Worm (Caenorhabditis elegans): ENCODE measurements around the gene Y12A6A.1.

Y12A6A.1 gene

ce11 chrX:13621628-13622027 is at the start of gene Y12A6A.1:
Y12A6A.1 (minus strand) TSS chrX:13621728.
- no peak for TF ChIP-seq hmbx-1 (tag; optimal IDR thresholded peaks at IDR 0.05)
- TF ChIP-seq ceh-36 (tag; optimal IDR thresholded peaks at IDR 0.05) = no peak
- no peak for TF ChIP-seq tbx-11 (GFP tag; IDR thresholded peaks at IDR 0.05)
- TF ChIP-seq flt-1 (GFP tag; IDR thresholded peaks at IDR 0.05) = no peak
- TF ChIP-seq tbx-37 (GFP tag; conservative IDR thresholded peaks at IDR 0.05) = no peak
- TF ChIP-seq ama-1 (optimal IDR thresholded peaks at IDR 0.05) = no peak
- no peak for TF ChIP-seq hmg-4 (GFP tag; optimal IDR thresholded peaks at IDR 0.05)
- TF ChIP-seq ceh-13 (GFP tag; optimal IDR thresholded peaks at IDR 0.05) = no peak
- no peak for TF ChIP-seq hnd-1 (tag; optimal IDR thresholded peaks at IDR 0.05)
- TF ChIP-seq F13C5.2 (tag; optimal IDR thresholded peaks at IDR 0.05) = no peak
- no peak for TF ChIP-seq sea-1 (GFP tag; conservative IDR thresholded peaks at IDR 0.05)
- TF ChIP-seq scrt-1 (GFP tag; IDR thresholded peaks at IDR 0.05) = no peak
- no peak for TF ChIP-seq ets-7 (tag; optimal IDR thresholded peaks at IDR 0.05)
- TF ChIP-seq tra-4 (tag; optimal IDR thresholded peaks at IDR 0.05) = no peak
- no peak for TF ChIP-seq aly-1 (tag; optimal IDR thresholded peaks at IDR 0.05)

DNA sequence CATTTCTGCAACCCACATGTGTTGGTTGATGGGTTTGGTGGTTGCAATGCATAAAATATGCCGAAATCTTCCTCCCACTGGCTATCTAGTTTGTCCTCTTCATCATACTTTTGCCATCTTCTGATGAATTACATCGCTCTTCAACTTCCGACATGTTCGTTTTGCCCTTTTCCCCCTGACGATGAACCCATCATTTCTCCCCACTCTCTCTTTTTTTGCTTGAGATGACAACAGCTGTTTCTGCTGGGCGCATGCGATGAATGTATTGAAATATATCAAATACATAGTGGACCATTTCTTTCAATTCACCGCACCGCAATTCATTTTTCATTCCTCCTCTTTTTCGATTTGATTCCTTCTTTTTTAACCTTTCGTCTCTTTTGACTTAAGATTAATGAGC is 49.4 kb upstream of the Y12A6A.1 start:
- no peak for TF ChIP-seq hmg-4 (GFP tag; optimal IDR thresholded peaks at IDR 0.05)
- no peak for TF ChIP-seq ets-7 (tag; optimal IDR thresholded peaks at IDR 0.05)
- no peak for TF ChIP-seq tbx-11 (GFP tag; IDR thresholded peaks at IDR 0.05)
- TF ChIP-seq hmbx-1 (tag; optimal IDR thresholded peaks at IDR 0.05) = no peak
- TF ChIP-seq pes-1 (GFP tag; IDR thresholded peaks at IDR 0.05) = no peak
- TF ChIP-seq F13C5.2 (tag; optimal IDR thresholded peaks at IDR 0.05) = no peak
- no peak for TF ChIP-seq ceh-36 (tag; optimal IDR thresholded peaks at IDR 0.05)
- no peak for TF ChIP-seq sea-1 (GFP tag; conservative IDR thresholded peaks at IDR 0.05)
- no peak for TF ChIP-seq tbx-37 (GFP tag; conservative IDR thresholded peaks at IDR 0.05)
- no peak for TF ChIP-seq tra-4 (tag; optimal IDR thresholded peaks at IDR 0.05)
- no peak for TF ChIP-seq hnd-1 (tag; optimal IDR thresholded peaks at IDR 0.05)
- no peak for TF ChIP-seq B0310.2 (tag; optimal IDR thresholded peaks at IDR 0.05)
- no peak for TF ChIP-seq flt-1 (GFP tag; IDR thresholded peaks at IDR 0.05)
- TF ChIP-seq scrt-1 (GFP tag; IDR thresholded peaks at IDR 0.05) = no peak
- no peak for TF ChIP-seq ama-1 (optimal IDR thresholded peaks at IDR 0.05)
- TF ChIP-seq ceh-13 (GFP tag; optimal IDR thresholded peaks at IDR 0.05) = no peak

- TF ChIP-seq tbx-11 (GFP tag; IDR thresholded peaks at IDR 0.05) (no peak), scrt-1 (GFP tag; IDR thresholded peaks at IDR 0.05) (no peak), pes-1 (GFP tag; IDR thresholded peaks at IDR 0.05) (no peak), F13C5.2 (tag; optimal IDR thresholded peaks at IDR 0.05) (no peak), ama-1 (optimal IDR thresholded peaks at IDR 0.05) (no peak), aly-1 (tag; optimal IDR thresholded peaks at IDR 0.05) (no peak)
These were observed 48.1 kb upstream of the Y12A6A.1 start for ce11 chrX:13669641-13670040.

DNA sequence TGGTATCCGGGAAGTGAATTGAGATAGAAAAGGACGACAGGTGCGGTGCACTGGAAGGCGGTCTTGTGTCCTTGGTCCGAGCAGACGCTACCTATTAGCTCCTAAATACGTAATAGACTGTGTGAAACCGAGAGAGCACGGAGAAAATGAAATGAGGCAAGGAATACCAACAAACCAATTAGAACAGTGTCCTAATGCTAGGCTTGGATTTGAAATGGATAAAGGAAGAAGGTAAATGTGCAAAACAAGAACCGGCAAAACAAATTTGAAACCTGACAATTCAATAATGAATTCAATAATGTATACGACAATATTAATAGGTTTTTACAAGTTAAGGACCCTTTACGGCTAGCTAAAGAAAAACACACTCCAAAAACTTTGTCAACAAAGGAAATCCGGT is 47.2 kb upstream of the Y12A6A.1 start, which contains the start of gene C04A11.2:
C04A11.2 (minus strand) TSS at position 101 of the 400 bp plus-strand sequence.
- TF ChIP-seq hnd-1 (tag; optimal IDR thresholded peaks at IDR 0.05) = no peak
- TF ChIP-seq hmbx-1 (tag; optimal IDR thresholded peaks at IDR 0.05) = no peak
- TF ChIP-seq flt-1 (GFP tag; IDR thresholded peaks at IDR 0.05) = no peak
- no peak for TF ChIP-seq sea-1 (GFP tag; conservative IDR thresholded peaks at IDR 0.05)
- no peak for TF ChIP-seq tbx-11 (GFP tag; IDR thresholded peaks at IDR 0.05)
- TF ChIP-seq tbx-37 (GFP tag; conservative IDR thresholded peaks at IDR 0.05) = no peak
- TF ChIP-seq hmg-4 (GFP tag; optimal IDR thresholded peaks at IDR 0.05) = no peak
- TF ChIP-seq F13C5.2 (tag; optimal IDR thresholded peaks at IDR 0.05) = no peak
- no peak for TF ChIP-seq ets-7 (tag; optimal IDR thresholded peaks at IDR 0.05)
- TF ChIP-seq B0310.2 (tag; optimal IDR thresholded peaks at IDR 0.05) = no peak
- TF ChIP-seq ceh-13 (GFP tag; optimal IDR thresholded peaks at IDR 0.05) = no peak
- no peak for TF ChIP-seq pes-1 (GFP tag; IDR thresholded peaks at IDR 0.05)
- no peak for TF ChIP-seq aly-1 (tag; optimal IDR thresholded peaks at IDR 0.05)
- no peak for TF ChIP-seq tra-4 (tag; optimal IDR thresholded peaks at IDR 0.05)
- TF ChIP-seq ama-1 (optimal IDR thresholded peaks at IDR 0.05) = no peak
- no peak for TF ChIP-seq ceh-36 (tag; optimal IDR thresholded peaks at IDR 0.05)

ce11 chrX:13666864-13667263 is 45.3 kb upstream of the Y12A6A.1 start:
- no peak for TF ChIP-seq ets-7 (tag; optimal IDR thresholded peaks at IDR 0.05)
- TF ChIP-seq ceh-36 (tag; optimal IDR thresholded peaks at IDR 0.05) = no peak
- no peak for TF ChIP-seq aly-1 (tag; optimal IDR thresholded peaks at IDR 0.05)
- no peak for TF ChIP-seq tbx-11 (GFP tag; IDR thresholded peaks at IDR 0.05)
- no peak for TF ChIP-seq tbx-37 (GFP tag; conservative IDR thresholded peaks at IDR 0.05)
- no peak for TF ChIP-seq pes-1 (GFP tag; IDR thresholded peaks at IDR 0.05)

ce11 chrX:13665447-13665846 is 43.9 kb upstream of the Y12A6A.1 start:
- TF ChIP-seq aly-1 (tag; optimal IDR thresholded peaks at IDR 0.05) (peak; percentile 99), scrt-1 (GFP tag; IDR thresholded peaks at IDR 0.05) (peak; percentile 100), hmg-4 (GFP tag; optimal IDR thresholded peaks at IDR 0.05) (peak; percentile 100), ceh-36 (tag; optimal IDR thresholded peaks at IDR 0.05) (peak; percentile 97), ama-1 (optimal IDR thresholded peaks at IDR 0.05) (no peak), tbx-11 (GFP tag; IDR thresholded peaks at IDR 0.05) (peak; percentile 99), sea-1 (GFP tag; conservative IDR thresholded peaks at IDR 0.05) (peak; percentile 100), hnd-1 (tag; optimal IDR thresholded peaks at IDR 0.05) (peak; percentile 96), B0310.2 (tag; optimal IDR thresholded peaks at IDR 0.05) (peak; percentile 99), F13C5.2 (tag; optimal IDR thresholded peaks at IDR 0.05) (peak; percentile 100), tra-4 (tag; optimal IDR thresholded peaks at IDR 0.05) (peak; percentile 98), tbx-37 (GFP tag; conservative IDR thresholded peaks at IDR 0.05) (peak; percentile 99), ceh-13 (GFP tag; optimal IDR thresholded peaks at IDR 0.05) (peak; percentile 99), pes-1 (GFP tag; IDR thresholded peaks at IDR 0.05) (peak; percentile 99), ets-7 (tag; optimal IDR thresholded peaks at IDR 0.05) (peak; percentile 97), flt-1 (GFP tag; IDR thresholded peaks at IDR 0.05) (peak; percentile 99), hmbx-1 (tag; optimal IDR thresholded peaks at IDR 0.05) (peak; percentile 94)
